Fruit fly (Drosophila melanogaster): ENCODE results near the gene Tengl2.

Tengl2 gene

dm6 chr2L:2196590-2197474, 42.4 kb downstream of the Tengl2 start (continued):
- TF ChIP-seq Sox102F (GFP tag; optimal IDR thresholded peaks at IDR 0.05), result peak; percentile 43
- TF ChIP-seq fd59A (GFP tag; optimal IDR thresholded peaks at IDR 0.05), result peak; percentile 0
- no peak for TF ChIP-seq CG15336 (GFP tag; IDR thresholded peaks at IDR 0.05)
- peak; percentile 96 for TF ChIP-seq vri (GFP tag; optimal IDR thresholded peaks at IDR 0.05)
- TF ChIP-seq Blimp-1 (GFP tag; optimal IDR thresholded peaks at IDR 0.05), result peak; percentile 21
- peak; percentile 48 for TF ChIP-seq cyc (GFP tag; optimal IDR thresholded peaks at IDR 0.05)
- TF ChIP-seq Lpt (GFP tag; optimal IDR thresholded peaks at IDR 0.05), result peak; percentile 41
- TF ChIP-seq pdm3 (GFP tag; optimal IDR thresholded peaks at IDR 0.05), result peak; percentile 69
- TF ChIP-seq CG11294 (GFP tag; IDR thresholded peaks at IDR 0.05), result no peak
- peak; percentile 74 for TF ChIP-seq Met (GFP tag; optimal IDR thresholded peaks at IDR 0.05)

dm6 chr2L:2195328-2195727, 43.9 kb downstream of the Tengl2 start:
- no peak for TF ChIP-seq CG11294 (GFP tag; IDR thresholded peaks at IDR 0.05)
- TF ChIP-seq topi (GFP tag; optimal IDR thresholded peaks at IDR 0.05), result no peak
- TF ChIP-seq vri (GFP tag; optimal IDR thresholded peaks at IDR 0.05), result no peak
- no peak for TF ChIP-seq CG7368 (GFP tag; optimal IDR thresholded peaks at IDR 0.05)
- TF ChIP-seq CG6808 (GFP tag; optimal IDR thresholded peaks at IDR 0.05), result no peak
- no peak for TF ChIP-seq CG11762 (GFP tag; optimal IDR thresholded peaks at IDR 0.05; ENCODE audit: insufficient read depth)
- TF ChIP-seq CG10669 (GFP tag; optimal IDR thresholded peaks at IDR 0.05), result no peak
- TF ChIP-seq fd59A (GFP tag; optimal IDR thresholded peaks at IDR 0.05), result no peak
- no peak for TF ChIP-seq Blimp-1 (GFP tag; optimal IDR thresholded peaks at IDR 0.05)

dm6 chr2L:2194305-2194828, 44.8 kb downstream of the Tengl2 start:
- no peak for TF ChIP-seq achi (GFP tag; optimal IDR thresholded peaks at IDR 0.05)
- no peak for TF ChIP-seq CG31627 (GFP tag; optimal IDR thresholded peaks at IDR 0.05)
- peak; percentile 29 for TF ChIP-seq CG6854 (GFP tag; optimal IDR thresholded peaks at IDR 0.05)
- TF ChIP-seq svp (GFP tag), result peak; percentile 52
- no peak for TF ChIP-seq acj6 (GFP tag; optimal IDR thresholded peaks at IDR 0.05)
- TF ChIP-seq Blimp-1 (GFP tag; optimal IDR thresholded peaks at IDR 0.05), result peak; percentile 10
- TF ChIP-seq dac (GFP tag; optimal IDR thresholded peaks at IDR 0.05), result no peak
- no peak for TF ChIP-seq CG11294 (GFP tag; IDR thresholded peaks at IDR 0.05)
- TF ChIP-seq vri (GFP tag; optimal IDR thresholded peaks at IDR 0.05), result peak; percentile 28

dm6 chr2L:2193357-2193780, 45.8 kb downstream of the Tengl2 start:
- peak; percentile 89 for TF ChIP-seq svp (GFP tag)
- TF ChIP-seq achi (GFP tag; optimal IDR thresholded peaks at IDR 0.05), result peak; percentile 12
- TF ChIP-seq CG4318 (GFP tag; optimal IDR thresholded peaks at IDR 0.05), result no peak
- TF ChIP-seq Ets96B (tag; optimal IDR thresholded peaks at IDR 0.05), result peak; percentile 52
- TF ChIP-seq Eip93F (GFP tag; optimal IDR thresholded peaks at IDR 0.05), result no peak
- TF ChIP-seq CG11762 (GFP tag; optimal IDR thresholded peaks at IDR 0.05; ENCODE audit: insufficient read depth), result no peak
- no peak for TF ChIP-seq cyc (GFP tag; optimal IDR thresholded peaks at IDR 0.05)
- TF ChIP-seq CG16779 (tag; optimal IDR thresholded peaks at IDR 0.05), result peak; percentile 60
- TF ChIP-seq CG34406 (GFP tag; optimal IDR thresholded peaks at IDR 0.05), result peak; percentile 26
- no peak for TF ChIP-seq CG11902 (GFP tag; optimal IDR thresholded peaks at IDR 0.05)
- TF ChIP-seq Hr39 (GFP tag; optimal IDR thresholded peaks at IDR 0.05), result no peak
- peak; percentile 30 for TF ChIP-seq Blimp-1 (GFP tag; optimal IDR thresholded peaks at IDR 0.05)
- peak; percentile 40 for TF ChIP-seq Smox (GFP tag; optimal IDR thresholded peaks at IDR 0.05)
- TF ChIP-seq pdm3 (GFP tag; optimal IDR thresholded peaks at IDR 0.05), result peak; percentile 26
- TF ChIP-seq Eip78C (GFP tag), result no peak
- TF ChIP-seq lz (GFP tag; optimal IDR thresholded peaks at IDR 0.05), result peak; percentile 31
- no peak for TF ChIP-seq CG8119 (GFP tag; IDR thresholded peaks at IDR 0.05)
- peak in 1 of 2 experiments; percentile 9 for TF ChIP-seq salr (GFP tag; optimal IDR thresholded peaks at IDR 0.05)
- TF ChIP-seq CG31627 (GFP tag; optimal IDR thresholded peaks at IDR 0.05), result no peak
- peak; percentile 50 for TF ChIP-seq CG6808 (GFP tag; optimal IDR thresholded peaks at IDR 0.05)
- peak; percentile 9 for TF ChIP-seq acj6 (GFP tag; optimal IDR thresholded peaks at IDR 0.05)
- peak; percentile 72 for TF ChIP-seq Lpt (GFP tag; optimal IDR thresholded peaks at IDR 0.05)
- peak; percentile 50 for TF ChIP-seq CG3032 (tag; optimal IDR thresholded peaks at IDR 0.05)
- peak; percentile 100 for TF ChIP-seq CG1621 (tag; optimal IDR thresholded peaks at IDR 0.05)
- TF ChIP-seq CG6276 (GFP tag; optimal IDR thresholded peaks at IDR 0.05), result peak; percentile 61
- no peak for TF ChIP-seq Gug (GFP tag; IDR thresholded peaks at IDR 0.05)
- peak; percentile 63 for TF ChIP-seq Eip75B (GFP tag; optimal IDR thresholded peaks at IDR 0.05)
- peak; percentile 45 for TF ChIP-seq Sox102F (GFP tag; optimal IDR thresholded peaks at IDR 0.05)
- peak; percentile 25 for TF ChIP-seq esn (GFP tag; optimal IDR thresholded peaks at IDR 0.05)
- TF ChIP-seq ss (GFP tag; optimal IDR thresholded peaks at IDR 0.05), result peak; percentile 38 to 39
- TF ChIP-seq CG8319 (GFP tag; optimal IDR thresholded peaks at IDR 0.05), result peak; percentile 56
- TF ChIP-seq CG11294 (GFP tag; IDR thresholded peaks at IDR 0.05), result no peak

Data from whole organism, prepupa.